Worm (Caenorhabditis elegans) whole organism, L2 larva: ENCODE results near the gene pkhm-2.

ENCODE experiments used
- C34F6.9 ChIP-seq: fragments of 150-350 bp; optimal IDR thresholded peaks from 2 replicates; lab custom pipeline; 2014; ENCODE audit warnings: missing biosample characterization, missing genetic modification characterization
- F13H6.1 ChIP-seq: sonication (generic microtip); optimal IDR thresholded peaks from 2 replicates; lab custom pipeline; 2016; ENCODE audit warnings: missing genetic modification characterization, missing compliant biosample characterization
- R02D3.7 ChIP-seq: fragments of 150-350 bp; optimal IDR thresholded peaks from 2 replicates; lab custom pipeline; 2014; ENCODE audit warnings: missing biosample characterization, missing genetic modification characterization
- Y55F3AM.14 ChIP-seq: fragments of 200-800 bp; sonication (Bioruptor generic); optimal IDR thresholded peaks from 2 replicates; lab custom pipeline; 2018; ENCODE audit warnings: mild to moderate bottlenecking, missing genetic modification characterization, missing compliant biosample characterization
- alr-1 ChIP-seq: fragments of 150-350 bp; optimal IDR thresholded peaks from 2 replicates; lab custom pipeline; 2014; ENCODE audit warnings: missing biosample characterization, missing genetic modification characterization
- blmp-1 ChIP-seq: sonication (generic microtip); optimal IDR thresholded peaks from 2 replicates; lab custom pipeline; 2017; ENCODE audit warnings: missing genetic modification characterization, mild to moderate bottlenecking, missing compliant biosample characterization, antibody characterized with exemption, moderate library complexity; ENCODE audit not compliant: insufficient read depth
- ceh-16 ChIP-seq: fragments of 150-350 bp; optimal IDR thresholded peaks from 2 replicates; lab custom pipeline; 2014; ENCODE audit warnings: missing biosample characterization, missing genetic modification characterization
- crh-2 ChIP-seq: sonication (generic microtip); optimal IDR thresholded peaks from 2 replicates; lab custom pipeline; 2017; ENCODE audit warnings: missing biosample characterization, missing genetic modification characterization
- dmd-4 ChIP-seq: sonication (generic microtip); optimal IDR thresholded peaks from 2 replicates; lab custom pipeline; 2017; ENCODE audit warnings: missing biosample characterization, missing genetic modification characterization
- egl-27 ChIP-seq: sonication (generic microtip); optimal IDR thresholded peaks from 3 replicates; lab custom pipeline; 2017; ENCODE audit warnings: missing biosample characterization, missing genetic modification reagents, missing genetic modification characterization
- elt-3 ChIP-seq: sonication (generic microtip); optimal IDR thresholded peaks from 2 replicates; lab custom pipeline; 2017; ENCODE audit warnings: missing biosample characterization, missing genetic modification characterization
- fos-1 ChIP-seq: fragments of 150-350 bp; optimal IDR thresholded peaks from 2 replicates; lab custom pipeline; 2014; ENCODE audit warnings: missing biosample characterization, missing genetic modification characterization
- gmeb-1 ChIP-seq: fragments of 150-350 bp; optimal IDR thresholded peaks from 2 replicates; lab custom pipeline; 2014; ENCODE audit warnings: missing biosample characterization, missing genetic modification characterization
- lin-11 ChIP-seq: fragments of 150-350 bp; sonication (generic microtip); optimal IDR thresholded peaks from 2 replicates; lab custom pipeline; 2014; ENCODE audit warnings: missing biosample characterization, missing genetic modification characterization, inconsistent platforms, mixed read lengths
- lin-13 ChIP-seq: fragments of 150-350 bp; optimal IDR thresholded peaks from 2 replicates; lab custom pipeline; 2014; ENCODE audit warnings: missing biosample characterization, missing genetic modification reagents, missing genetic modification characterization
- lin-39 ChIP-seq: fragments of 150-350 bp; optimal IDR thresholded peaks from 2 replicates; lab custom pipeline; 2014; ENCODE audit warnings: missing biosample characterization, missing genetic modification reagents, missing genetic modification characterization
- lsy-2 ChIP-seq, 2 experiments: fragments of 150-350 bp in 1 of 2; sonication (generic microtip) in 1 of 2; optimal IDR thresholded peaks; 2 replicates each; lab custom pipeline; 2014 to 2017; ENCODE audit warnings: missing biosample characterization in 2 of 2, missing genetic modification characterization in 2 of 2
- mbf-1 ChIP-seq: sonication (generic microtip); optimal IDR thresholded peaks from 2 replicates; lab custom pipeline; 2017; ENCODE audit warnings: missing biosample characterization, missing genetic modification characterization
- mdl-1 ChIP-seq, 2 experiments: fragments of 150-350 bp in 1 of 2; sonication (generic microtip) in 1 of 2; optimal IDR thresholded peaks; 2 replicates each; lab custom pipeline; 2017; ENCODE audit warnings: missing biosample characterization in 2 of 2, missing genetic modification characterization in 2 of 2
- nhr-10 ChIP-seq: sonication (generic microtip); optimal IDR thresholded peaks from 2 replicates; lab custom pipeline; 2017; ENCODE audit warnings: missing biosample characterization, missing genetic modification characterization
- nhr-11 ChIP-seq: fragments of 150-350 bp; optimal IDR thresholded peaks from 2 replicates; lab custom pipeline; 2014; ENCODE audit warnings: missing biosample characterization, missing genetic modification characterization
- nhr-12 ChIP-seq: fragments of 150-350 bp; optimal IDR thresholded peaks from 2 replicates; lab custom pipeline; 2014; ENCODE audit warnings: missing biosample characterization, missing genetic modification characterization
- nhr-129 ChIP-seq: fragments of 150-350 bp; optimal IDR thresholded peaks from 2 replicates; lab custom pipeline; 2014; ENCODE audit warnings: missing biosample characterization, missing genetic modification characterization
- nhr-21 ChIP-seq: fragments of 150-350 bp; optimal IDR thresholded peaks from 2 replicates; lab custom pipeline; 2014; ENCODE audit warnings: missing biosample characterization, missing genetic modification characterization
- nhr-237 ChIP-seq: fragments of 150-350 bp; optimal IDR thresholded peaks from 2 replicates; lab custom pipeline; 2014; ENCODE audit warnings: missing biosample characterization, missing genetic modification characterization
- nhr-6 ChIP-seq: fragments of 150-350 bp; optimal IDR thresholded peaks from 2 replicates; lab custom pipeline; 2014; ENCODE audit warnings: missing biosample characterization, missing genetic modification characterization
- nhr-77 ChIP-seq: fragments of 150-350 bp; optimal IDR thresholded peaks from 2 replicates; lab custom pipeline; 2014; ENCODE audit warnings: missing biosample characterization, missing genetic modification characterization
- peb-1 ChIP-seq: fragments of 150-350 bp; optimal IDR thresholded peaks from 2 replicates; lab custom pipeline; 2014; ENCODE audit warnings: missing biosample characterization, missing genetic modification characterization
- sem-4 ChIP-seq: fragments of 150-350 bp; optimal IDR thresholded peaks from 2 replicates; lab custom pipeline; 2014; ENCODE audit warnings: missing biosample characterization, missing genetic modification reagents, missing genetic modification characterization
- sma-3 ChIP-seq: sonication (generic microtip); optimal IDR thresholded peaks from 2 replicates; lab custom pipeline; 2016; ENCODE audit warnings: missing genetic modification reagents, missing genetic modification characterization, missing compliant biosample characterization
- sma-9 ChIP-seq, 2 experiments: fragments of 150-350 bp in 1 of 2; sonication (generic microtip) in 1 of 2; optimal IDR thresholded peaks; 2 replicates each; lab custom pipeline; 2014 to 2016; ENCODE audit warnings: missing genetic modification characterization in 2 of 2, mild to moderate bottlenecking in 1 of 2, missing biosample characterization in 1 of 2, missing compliant biosample characterization in 1 of 2, missing genetic modification reagents in 1 of 2, moderate library complexity in 1 of 2
- unc-39 ChIP-seq: fragments of 150-350 bp; optimal IDR thresholded peaks from 2 replicates; lab custom pipeline; 2014; ENCODE audit warnings: missing biosample characterization, missing genetic modification characterization
- unc-55 ChIP-seq: fragments of 150-350 bp; sonication (generic microtip); optimal IDR thresholded peaks from 3 replicates; lab custom pipeline; 2014; ENCODE audit warnings: missing biosample characterization, missing genetic modification reagents, missing genetic modification characterization
- ztf-1 ChIP-seq: fragments of 200-800 bp; sonication (Bioruptor generic); conservative IDR thresholded peaks from 2 replicates; pipeline ENCODE4 v1.3.6; 2022; ENCODE audit warnings: missing genetic modification characterization, missing compliant biosample characterization
- ztf-11 ChIP-seq: sonication (generic microtip); optimal IDR thresholded peaks from 2 replicates; lab custom pipeline; 2017; ENCODE audit warnings: missing biosample characterization, missing genetic modification characterization
- ztf-4 ChIP-seq: fragments of 150-350 bp; optimal IDR thresholded peaks from 2 replicates; lab custom pipeline; 2014; ENCODE audit warnings: missing biosample characterization, missing genetic modification characterization

pkhm-2 gene

DNA sequence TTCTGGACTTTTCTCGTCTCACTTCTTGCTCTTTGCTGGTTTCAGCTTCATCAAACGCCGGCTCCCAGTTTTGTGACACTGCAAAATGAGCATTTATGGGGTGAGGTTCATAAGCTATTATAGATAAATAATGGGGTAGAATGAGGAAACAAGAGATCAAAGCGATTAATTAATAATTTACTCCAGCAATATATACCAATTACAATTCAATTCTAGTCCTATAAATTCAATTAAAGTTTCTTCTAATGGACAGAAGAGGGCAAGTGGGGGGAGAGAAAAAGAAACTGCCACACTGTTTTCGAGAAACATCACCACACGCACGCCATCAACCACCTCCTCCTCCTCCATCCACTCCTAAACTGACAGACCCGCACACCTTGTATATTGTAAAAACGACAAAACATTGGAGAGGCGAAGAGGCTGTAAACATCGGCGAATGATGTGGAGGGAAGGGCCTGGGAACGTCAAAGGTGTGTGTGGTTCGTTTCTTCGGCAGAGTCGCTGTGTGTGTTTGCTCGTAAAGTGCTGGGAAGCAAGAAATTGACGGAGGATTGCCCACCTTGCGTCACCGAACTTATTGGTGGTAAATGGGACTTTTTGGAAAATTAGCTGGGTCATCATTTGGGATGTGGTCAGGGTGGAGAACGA is 32.0 kb upstream of the pkhm-2 start, which contains the start of the genes H03A11.13 and famk-1:
TSS of gene H03A11.13 (minus strand) at position 51 of the 648 bp plus-strand sequence.
TSS of gene famk-1 (minus strand) at position 78 of the 648 bp plus-strand sequence.
- TF ChIP-seq nhr-21 (tag; lab: Kevin White, UChicago) (no peak), ceh-16 (tag; lab: Kevin White, UChicago) (no peak), mdl-1 (tag; optimal IDR thresholded peaks at IDR 0.05; lab: Kevin White, UChicago) (no peak), sma-9 (GFP tag; optimal IDR thresholded peaks at IDR 0.05; lab: Kevin White, UChicago) (no peak), sma-9 (tag; optimal IDR thresholded peaks at IDR 0.05; lab: Kevin White, UChicago) (no peak), lin-39 (tag; lab: Kevin White, UChicago) (no peak), gmeb-1 (tag; lab: Kevin White, UChicago) (no peak), sem-4 (tag; lab: Kevin White, UChicago) (no peak), dmd-4 (tag; lab: Kevin White, UChicago) (no peak), blmp-1 (tag; lab: Kevin White, UChicago) (no peak), nhr-6 (no peak), lin-11 (tag; lab: Kevin White, UChicago) (no peak), fos-1 (tag; lab: Kevin White, UChicago) (no peak), ztf-1 (GFP tag; lab: Robert Waterston, UW) (no peak), nhr-77 (tag; lab: Kevin White, UChicago) (no peak), nhr-237 (tag; lab: Kevin White, UChicago) (no peak), C34F6.9 (no peak), unc-55 (no peak), nhr-12 (tag; lab: Kevin White, UChicago) (no peak)

DNA sequence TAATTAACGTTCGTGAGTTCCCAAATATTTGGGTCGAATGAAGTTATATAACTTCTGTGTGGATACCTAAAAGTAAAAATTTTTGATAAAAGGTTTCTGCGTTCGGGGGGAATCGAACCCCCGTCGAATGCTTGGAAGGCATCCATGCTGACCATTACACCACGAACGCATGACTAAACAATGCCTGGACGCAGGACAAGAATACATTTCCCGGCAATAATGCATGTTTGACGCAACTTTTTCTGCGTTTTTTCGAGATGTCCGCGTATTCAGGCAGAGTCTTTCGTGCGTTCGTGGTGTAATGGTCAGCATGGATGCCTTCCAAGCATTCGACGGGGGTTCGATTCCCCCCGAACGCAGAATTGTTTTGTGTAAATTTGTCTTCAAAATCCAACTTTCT is 19.5 kb upstream of the pkhm-2 start:
- TF ChIP-seq sma-3 (GFP tag; lab: Kevin White, UChicago) (peak; percentile 66), gmeb-1 (tag; lab: Kevin White, UChicago) (peak; percentile 59), nhr-6 (no peak), lin-13 (GFP tag; lab: Kevin White, UChicago) (peak; percentile 25), nhr-77 (tag; lab: Kevin White, UChicago) (peak; percentile 15), R02D3.7 (no peak), fos-1 (tag; lab: Kevin White, UChicago) (peak; percentile 48), unc-39 (tag; lab: Kevin White, UChicago) (no peak), mdl-1 (tag; optimal IDR thresholded peaks at IDR 0.05; lab: Kevin White, UChicago) (no peak), unc-55 (peak; percentile 65), lin-11 (tag; lab: Kevin White, UChicago) (peak; percentile 32), nhr-129 (peak; percentile 51), lsy-2 (tag; optimal IDR thresholded peaks at IDR 0.05; lab: Kevin White, UChicago) (peak in 1 of 2 experiments; percentile 61), Y55F3AM.14 (GFP tag; lab: Kevin White, UChicago) (peak; percentile 48), egl-27 (peak; percentile 46), F13H6.1 (tag; lab: Kevin White, UChicago) (peak; percentile 39), crh-2 (tag; lab: Kevin White, UChicago) (peak; percentile 17), sem-4 (tag; lab: Kevin White, UChicago) (peak; percentile 26), nhr-11 (tag; lab: Kevin White, UChicago) (no peak), sma-9 (GFP tag; optimal IDR thresholded peaks at IDR 0.05; lab: Kevin White, UChicago) (peak; percentile 75), sma-9 (tag; optimal IDR thresholded peaks at IDR 0.05; lab: Kevin White, UChicago) (no peak), nhr-21 (tag; lab: Kevin White, UChicago) (peak; percentile 66), nhr-10 (no peak), alr-1 (tag; lab: Kevin White, UChicago) (no peak)

- no peak for TF ChIP-seq egl-27
- no peak for TF ChIP-seq peb-1
- TF ChIP-seq nhr-77 (tag; lab: Kevin White, UChicago): no peak
- no peak for TF ChIP-seq lsy-2 (tag; optimal IDR thresholded peaks at IDR 0.05; lab: Kevin White, UChicago)
- TF ChIP-seq Y55F3AM.14 (GFP tag; lab: Kevin White, UChicago): no peak
- TF ChIP-seq ztf-1 (GFP tag; lab: Robert Waterston, UW): no peak
- no peak for TF ChIP-seq nhr-237 (tag; lab: Kevin White, UChicago)
- no peak for TF ChIP-seq mbf-1
- TF ChIP-seq ztf-11 (tag; lab: Kevin White, UChicago): no peak
- TF ChIP-seq unc-55: no peak
Measured at ce11 chrX:15200146-15200545, 18.9 kb upstream of the pkhm-2 start.

DNA sequence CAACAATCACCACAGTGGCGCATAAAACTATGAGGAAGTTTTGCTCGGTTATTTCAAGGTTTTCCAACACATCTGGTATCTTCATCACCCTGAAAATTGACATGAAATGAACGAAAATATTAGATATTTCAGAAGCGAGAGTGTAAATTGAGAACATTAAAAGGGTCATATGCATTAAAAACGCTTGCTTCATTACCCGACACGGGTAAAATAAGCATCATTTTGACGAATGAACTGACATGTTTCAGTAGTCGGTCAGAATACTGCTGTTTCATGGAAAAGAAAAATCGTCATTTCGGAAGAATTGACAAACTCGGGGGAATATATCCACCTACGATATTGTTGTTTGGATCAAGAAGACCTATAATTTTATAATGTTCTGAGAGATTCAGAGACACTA is 17.8 kb upstream of the pkhm-2 start, which contains the start of gene snt-7:
TSS of gene snt-7 (minus strand) at position 101 of the 400 bp plus-strand sequence.
- no peak for TF ChIP-seq dmd-4 (tag; lab: Kevin White, UChicago)
- no peak for TF ChIP-seq sem-4 (tag; lab: Kevin White, UChicago)
- TF ChIP-seq nhr-11 (tag; lab: Kevin White, UChicago): no peak
- no peak for TF ChIP-seq ztf-4 (tag; lab: Kevin White, UChicago)
- TF ChIP-seq lin-13 (GFP tag; lab: Kevin White, UChicago): no peak
- TF ChIP-seq elt-3 (tag; lab: Kevin White, UChicago): no peak
- no peak for TF ChIP-seq mdl-1 (tag; optimal IDR thresholded peaks at IDR 0.05; lab: Kevin White, UChicago)
- no peak for TF ChIP-seq alr-1 (tag; lab: Kevin White, UChicago)
- TF ChIP-seq, all 48 proteins: peak for 0
